Worm (Caenorhabditis elegans) whole organism, mixed stage, embryonic: ENCODE data around the gene igcm-3.

ENCODE experiments used
- drap-1 ChIP-seq: fragments of 200-800 bp; sonication (Bioruptor generic); optimal IDR thresholded peaks from 3 replicates; lab custom pipeline; 2018; ENCODE audit warnings: mild to moderate bottlenecking, missing genetic modification characterization, missing compliant biosample characterization
- nhr-76 ChIP-seq: sonication (generic microtip); optimal IDR thresholded peaks from 2 replicates; lab custom pipeline; 2017; ENCODE audit warnings: missing biosample characterization, missing genetic modification characterization
- unc-62 ChIP-seq: fragments of 150-350 bp; optimal IDR thresholded peaks from 2 replicates; lab custom pipeline; 2014; ENCODE audit warnings: missing biosample characterization, missing genetic modification reagents, missing genetic modification characterization

DNA sequence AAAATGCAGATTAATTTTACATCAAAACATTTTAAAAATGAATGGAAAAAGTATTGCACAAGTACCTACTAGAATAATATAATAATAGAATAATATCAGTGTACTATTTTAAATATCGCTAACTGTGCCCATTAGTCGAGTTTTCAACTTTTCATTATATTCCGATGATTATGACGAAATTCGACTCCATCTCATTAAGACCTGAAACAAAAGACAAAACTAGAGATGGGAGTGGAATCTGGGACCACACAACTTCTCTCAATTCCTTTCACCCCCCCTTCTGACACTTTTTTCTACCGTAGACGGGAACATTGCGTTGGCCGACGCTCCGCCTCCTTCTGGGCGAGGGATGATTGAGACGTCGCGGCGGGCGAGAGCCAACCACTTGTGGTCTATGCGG, 32.4 kb downstream of the igcm-3 start, which contains the start of gene ser-7:
- no peak for TF ChIP-seq drap-1
- TF ChIP-seq unc-62 (GFP tag; lab: Kevin White, UChicago): no peak
- TF ChIP-seq nhr-76: no peak
